Worm (Caenorhabditis elegans) whole organism, L2 larva: Measurements from ENCODE around the gene sqst-3.

Source experiments
- ama-1 ChIP-seq: fragments of 150-350 bp; optimal IDR thresholded peaks from 2 replicates; lab custom pipeline; 2018; ENCODE audit warnings: inconsistent platforms
- elt-3 ChIP-seq: sonication (generic microtip); optimal IDR thresholded peaks from 2 replicates; lab custom pipeline; 2017; ENCODE audit warnings: missing biosample characterization, missing genetic modification characterization
- fos-1 ChIP-seq: fragments of 150-350 bp; optimal IDR thresholded peaks from 2 replicates; lab custom pipeline; 2014; ENCODE audit warnings: missing biosample characterization, missing genetic modification characterization
- lin-13 ChIP-seq: fragments of 150-350 bp; optimal IDR thresholded peaks from 2 replicates; lab custom pipeline; 2014; ENCODE audit warnings: missing biosample characterization, missing genetic modification reagents, missing genetic modification characterization
- sma-9 ChIP-seq, 2 experiments: fragments of 150-350 bp in 1 of 2; sonication (generic microtip) in 1 of 2; optimal IDR thresholded peaks; 2 replicates each; lab custom pipeline; 2014 to 2016; ENCODE audit warnings: missing genetic modification characterization in 2 of 2, mild to moderate bottlenecking in 1 of 2, missing biosample characterization in 1 of 2, missing compliant biosample characterization in 1 of 2, missing genetic modification reagents in 1 of 2, moderate library complexity in 1 of 2
- ztf-11 ChIP-seq: sonication (generic microtip); optimal IDR thresholded peaks from 2 replicates; lab custom pipeline; 2017; ENCODE audit warnings: missing biosample characterization, missing genetic modification characterization

- TF ChIP-seq lin-13 (GFP tag; lab: Kevin White, UChicago) (no peak), fos-1 (tag; lab: Kevin White, UChicago) (no peak), ztf-11 (tag; lab: Kevin White, UChicago) (no peak), ama-1 (no peak), elt-3 (no peak), sma-9 (GFP tag; optimal IDR thresholded peaks at IDR 0.05; lab: Kevin White, UChicago) (no peak), sma-9 (tag; optimal IDR thresholded peaks at IDR 0.05; lab: Kevin White, UChicago) (no peak)
These were observed 30.1 kb downstream of the sqst-3 start for ce11 chrV:19260686-19261085.
